Fruit fly (Drosophila melanogaster) whole organism, embryonic: ENCODE data around the gene MED14.

Source experiments
- Abd-B ChIP-seq: fragments of 200-800 bp; sonication (Bioruptor generic); optimal IDR thresholded peaks from 2 replicates; lab custom pipeline; 2018; ENCODE audit warnings: missing biosample characterization, mild to moderate bottlenecking, missing genetic modification characterization, moderate library complexity
- Atf-2 ChIP-seq: fragments of 200-800 bp; sonication (Bioruptor generic); optimal IDR thresholded peaks from 2 replicates; lab custom pipeline; 2016; ENCODE audit warnings: missing biosample characterization, missing genetic modification characterization
- B-H2 ChIP-seq: fragments of 200-800 bp; sonication (Bioruptor generic); optimal IDR thresholded peaks from 2 replicates; lab custom pipeline; 2018; ENCODE audit warnings: missing biosample characterization, mild to moderate bottlenecking, missing genetic modification characterization
- CG10147 ChIP-seq: fragments of 200-800 bp; sonication (Bioruptor generic); optimal IDR thresholded peaks from 2 replicates; lab custom pipeline; 2019; ENCODE audit warnings: missing biosample characterization, mild to moderate bottlenecking, missing genetic modification characterization, moderate library complexity
- CG10431 ChIP-seq: fragments of 200-800 bp; sonication (Bioruptor generic); optimal IDR thresholded peaks from 3 replicates; lab custom pipeline; 2018; ENCODE audit warnings: missing biosample characterization, mild to moderate bottlenecking, missing genetic modification characterization
- CG13624 ChIP-seq: fragments of 200-800 bp; sonication (Bioruptor generic); optimal IDR thresholded peaks from 2 replicates; lab custom pipeline; 2016; ENCODE audit warnings: missing biosample characterization, missing genetic modification characterization
- CG14014 ChIP-seq: fragments of 200-800 bp; sonication (Bioruptor generic); IDR thresholded peaks from 2 replicates; pipeline ENCODE4 v1.3.6; 2022; ENCODE audit warnings: missing biosample characterization, missing genetic modification characterization
- CG14965 ChIP-seq: fragments of 200-800 bp; sonication (Bioruptor generic); optimal IDR thresholded peaks from 2 replicates; lab custom pipeline; 2016; ENCODE audit warnings: missing biosample characterization, missing genetic modification characterization, borderline replicate concordance
- CG1602 ChIP-seq: fragments of 200-800 bp; sonication (Bioruptor generic); optimal IDR thresholded peaks from 3 replicates; lab custom pipeline; 2016; ENCODE audit warnings: missing biosample characterization, missing genetic modification characterization
- CG16813 ChIP-seq: fragments of 200-800 bp; sonication (Bioruptor generic); IDR thresholded peaks from 3 replicates; pipeline ENCODE4 v1.3.6; 2022; ENCODE audit warnings: missing biosample characterization, missing genetic modification characterization; ENCODE audit not compliant: partially characterized antibody
- CG2199 ChIP-seq: fragments of 200-800 bp; sonication (Bioruptor generic); IDR thresholded peaks from 3 replicates; pipeline ENCODE4 v1.3.6; 2022; ENCODE audit warnings: missing biosample characterization, missing genetic modification characterization
- CG30431 ChIP-seq: fragments of 200-800 bp; sonication (Bioruptor generic); optimal IDR thresholded peaks from 2 replicates; lab custom pipeline; 2017; ENCODE audit warnings: missing biosample characterization, missing genetic modification characterization
- CG31441 ChIP-seq: fragments of 200-800 bp; sonication (Bioruptor generic); IDR thresholded peaks from 2 replicates; pipeline ENCODE4 v1.3.6; 2022; ENCODE audit warnings: missing biosample characterization, missing genetic modification characterization
- CG3163 ChIP-seq: fragments of 200-800 bp; sonication (Bioruptor generic); optimal IDR thresholded peaks from 3 replicates; lab custom pipeline; 2016; ENCODE audit warnings: missing biosample characterization, missing genetic modification characterization
- CG33213 ChIP-seq: fragments of 200-800 bp; sonication (Bioruptor generic); optimal IDR thresholded peaks from 3 replicates; lab custom pipeline; 2016; ENCODE audit warnings: missing biosample characterization, missing genetic modification characterization
- CG4360 ChIP-seq: fragments of 200-800 bp; sonication (Bioruptor generic); IDR thresholded peaks from 2 replicates; pipeline ENCODE4 v1.3.6; 2022; ENCODE audit warnings: missing biosample characterization, missing genetic modification characterization
- CG4404 ChIP-seq: fragments of 200-800 bp; sonication (Bioruptor generic); IDR thresholded peaks from 2 replicates; pipeline ENCODE4 v1.3.6; 2022; ENCODE audit warnings: missing biosample characterization, missing genetic modification characterization
- CG4820 ChIP-seq: fragments of 200-800 bp; sonication (Bioruptor generic); optimal IDR thresholded peaks from 3 replicates; lab custom pipeline; 2016; ENCODE audit warnings: missing biosample characterization, missing genetic modification characterization
- CG6272 ChIP-seq: fragments of 200-800 bp; sonication (Bioruptor generic); IDR thresholded peaks from 2 replicates; pipeline ENCODE4 v1.3.6; 2022; ENCODE audit warnings: missing biosample characterization, missing genetic modification characterization
- CG6791 ChIP-seq: fragments of 200-800 bp; sonication (Bioruptor generic); IDR thresholded peaks from 3 replicates; pipeline ENCODE4 v1.3.6; 2022; ENCODE audit warnings: missing biosample characterization, missing genetic modification characterization; ENCODE audit not compliant: partially characterized antibody
- CG8924 ChIP-seq: fragments of 200-800 bp; optimal IDR thresholded peaks from 3 replicates; lab custom pipeline; 2019; ENCODE audit warnings: missing biosample characterization, mild to moderate bottlenecking, missing genetic modification characterization, moderate library complexity
- CG8944 ChIP-seq: fragments of 200-800 bp; sonication (Bioruptor generic); optimal IDR thresholded peaks from 3 replicates; lab custom pipeline; 2016; ENCODE audit warnings: missing biosample characterization, missing genetic modification characterization
- Dip2 ChIP-seq: fragments of 200-800 bp; sonication (Bioruptor generic); IDR thresholded peaks from 2 replicates; pipeline ENCODE4 v1.3.6; 2022; ENCODE audit warnings: missing biosample characterization, missing genetic modification characterization
- Eip74EF ChIP-seq, 2 experiments: fragments of 200-800 bp in 1 of 2; fragments of >200 bp in 1 of 2; sonication (Bioruptor generic) in 1 of 2; optimal IDR thresholded peaks; 2 replicates each; lab custom pipeline; 2017 to 2019; ENCODE audit warnings: missing biosample characterization in 2 of 2, missing genetic modification characterization in 2 of 2, mild to moderate bottlenecking in 1 of 2, moderate library complexity in 1 of 2
- Fer1 ChIP-seq: fragments of 200-800 bp; sonication (Bioruptor generic); optimal IDR thresholded peaks from 2 replicates; lab custom pipeline; 2017; ENCODE audit warnings: missing biosample characterization, mild to moderate bottlenecking, missing genetic modification characterization
- H2.0 ChIP-seq: fragments of 200-800 bp; sonication (Bioruptor generic); IDR thresholded peaks from 2 replicates; pipeline ENCODE4 v1.3.6; 2022; ENCODE audit warnings: missing biosample characterization, missing genetic modification characterization
- HmgD ChIP-seq: fragments of 200-800 bp; sonication (Bioruptor generic); optimal IDR thresholded peaks from 3 replicates; lab custom pipeline; 2016; ENCODE audit warnings: missing biosample characterization, missing genetic modification characterization
- HmgZ ChIP-seq: fragments of 200-800 bp; sonication (Bioruptor generic); optimal IDR thresholded peaks from 2 replicates; lab custom pipeline; 2018; ENCODE audit warnings: missing biosample characterization, mild to moderate bottlenecking, missing genetic modification characterization
- Lim3 ChIP-seq: fragments of 200-800 bp; sonication (Bioruptor generic); IDR thresholded peaks from 2 replicates; pipeline ENCODE4 v1.3.6; 2022; ENCODE audit warnings: missing biosample characterization, missing genetic modification characterization
- Myb ChIP-seq: fragments of 200-800 bp; sonication (Bioruptor generic); optimal IDR thresholded peaks from 2 replicates; lab custom pipeline; 2016; ENCODE audit warnings: missing biosample characterization, missing genetic modification characterization
- Nf-YA ChIP-seq: fragments of 200-800 bp; sonication (Bioruptor generic); IDR thresholded peaks from 2 replicates; pipeline ENCODE4 v1.3.6; 2022; ENCODE audit warnings: missing biosample characterization, missing genetic modification characterization
- NfI ChIP-seq: fragments of 200-800 bp; sonication (Bioruptor generic); optimal IDR thresholded peaks from 3 replicates; lab custom pipeline; 2018; ENCODE audit warnings: missing biosample characterization, mild to moderate bottlenecking, missing genetic modification characterization, moderate library complexity
- Oaz ChIP-seq: fragments of 200-800 bp; sonication (Bioruptor generic); IDR thresholded peaks from 2 replicates; pipeline ENCODE4 v1.3.6; 2022; ENCODE audit warnings: missing biosample characterization, missing genetic modification characterization
- Sox102F ChIP-seq: fragments of 200-800 bp; sonication (Bioruptor generic); optimal IDR thresholded peaks from 2 replicates; lab custom pipeline; 2018; ENCODE audit warnings: missing biosample characterization, mild to moderate bottlenecking, missing genetic modification characterization, moderate library complexity
- TFAM ChIP-seq: fragments of 200-800 bp; sonication (Bioruptor generic); optimal IDR thresholded peaks from 2 replicates; lab custom pipeline; 2017; ENCODE audit warnings: missing biosample characterization, missing genetic modification characterization, inconsistent platforms
- ab ChIP-seq: fragments of 200-800 bp; sonication (Bioruptor generic); optimal IDR thresholded peaks from 2 replicates; lab custom pipeline; 2016; ENCODE audit warnings: missing biosample characterization, missing genetic modification characterization
- br ChIP-seq: fragments of >200 bp; optimal IDR thresholded peaks from 2 replicates; lab custom pipeline; 2017
- dm ChIP-seq: fragments of 200-800 bp; sonication (Bioruptor generic); optimal IDR thresholded peaks from 3 replicates; lab custom pipeline; 2016; ENCODE audit warnings: missing biosample characterization, missing genetic modification characterization
- dysf ChIP-seq: fragments of 200-800 bp; sonication (Bioruptor generic); IDR thresholded peaks from 3 replicates; pipeline ENCODE4 v1.3.6; 2022; ENCODE audit warnings: missing biosample characterization, missing genetic modification characterization
- insv ChIP-seq, 2 experiments: fragments of 200-800 bp; sonication (Bioruptor generic); optimal IDR thresholded peaks; 3 replicates each; lab custom pipeline; 2016 to 2018; ENCODE audit warnings: missing biosample characterization in 2 of 2, missing genetic modification characterization in 2 of 2
- jing ChIP-seq: fragments of 200-800 bp; sonication (Bioruptor generic); optimal IDR thresholded peaks from 2 replicates; lab custom pipeline; 2018; ENCODE audit warnings: missing biosample characterization, mild to moderate bottlenecking, missing genetic modification characterization
- klu ChIP-seq: fragments of 200-800 bp; sonication (Bioruptor generic); IDR thresholded peaks from 2 replicates; pipeline ENCODE4 v1.3.6; 2022; ENCODE audit warnings: missing biosample characterization, missing genetic modification characterization
- lbe ChIP-seq: fragments of 200-800 bp; sonication (Bioruptor generic); optimal IDR thresholded peaks from 2 replicates; lab custom pipeline; 2016; ENCODE audit warnings: missing biosample characterization, mild to moderate bottlenecking, missing genetic modification characterization
- lola ChIP-seq, 3 experiments: fragments of >200 bp in 2 of 3; fragments of 200-800 bp in 1 of 3; sonication (Bioruptor generic) in 1 of 3; optimal IDR thresholded peaks; 2 replicates each; lab custom pipeline; 2017 to 2019; ENCODE audit warnings: missing biosample characterization in 3 of 3, missing genetic modification characterization in 3 of 3, mild to moderate bottlenecking in 1 of 3, moderate library complexity in 1 of 3
- luna ChIP-seq: fragments of 200-800 bp; sonication (Bioruptor generic); optimal IDR thresholded peaks from 2 replicates; lab custom pipeline; 2016; ENCODE audit warnings: missing biosample characterization, missing genetic modification characterization
- pho ChIP-seq: fragments of 200-800 bp; sonication (Bioruptor generic); optimal IDR thresholded peaks from 2 replicates; lab custom pipeline; 2016; ENCODE audit warnings: missing biosample characterization, missing genetic modification characterization
- pnt ChIP-seq: fragments of 200-800 bp; sonication (Bioruptor generic); optimal IDR thresholded peaks from 3 replicates; lab custom pipeline; 2016; ENCODE audit warnings: missing biosample characterization, missing genetic modification characterization
- shn ChIP-seq: fragments of 200-800 bp; sonication (Bioruptor generic); optimal IDR thresholded peaks from 3 replicates; lab custom pipeline; 2016; ENCODE audit warnings: missing biosample characterization, missing genetic modification characterization
- vnd ChIP-seq: fragments of 200-800 bp; sonication (Bioruptor generic); IDR thresholded peaks from 3 replicates; pipeline ENCODE4 v1.3.6; 2022; ENCODE audit warnings: missing biosample characterization, missing genetic modification characterization; ENCODE audit not compliant: partially characterized antibody

MED14 gene

DNA sequence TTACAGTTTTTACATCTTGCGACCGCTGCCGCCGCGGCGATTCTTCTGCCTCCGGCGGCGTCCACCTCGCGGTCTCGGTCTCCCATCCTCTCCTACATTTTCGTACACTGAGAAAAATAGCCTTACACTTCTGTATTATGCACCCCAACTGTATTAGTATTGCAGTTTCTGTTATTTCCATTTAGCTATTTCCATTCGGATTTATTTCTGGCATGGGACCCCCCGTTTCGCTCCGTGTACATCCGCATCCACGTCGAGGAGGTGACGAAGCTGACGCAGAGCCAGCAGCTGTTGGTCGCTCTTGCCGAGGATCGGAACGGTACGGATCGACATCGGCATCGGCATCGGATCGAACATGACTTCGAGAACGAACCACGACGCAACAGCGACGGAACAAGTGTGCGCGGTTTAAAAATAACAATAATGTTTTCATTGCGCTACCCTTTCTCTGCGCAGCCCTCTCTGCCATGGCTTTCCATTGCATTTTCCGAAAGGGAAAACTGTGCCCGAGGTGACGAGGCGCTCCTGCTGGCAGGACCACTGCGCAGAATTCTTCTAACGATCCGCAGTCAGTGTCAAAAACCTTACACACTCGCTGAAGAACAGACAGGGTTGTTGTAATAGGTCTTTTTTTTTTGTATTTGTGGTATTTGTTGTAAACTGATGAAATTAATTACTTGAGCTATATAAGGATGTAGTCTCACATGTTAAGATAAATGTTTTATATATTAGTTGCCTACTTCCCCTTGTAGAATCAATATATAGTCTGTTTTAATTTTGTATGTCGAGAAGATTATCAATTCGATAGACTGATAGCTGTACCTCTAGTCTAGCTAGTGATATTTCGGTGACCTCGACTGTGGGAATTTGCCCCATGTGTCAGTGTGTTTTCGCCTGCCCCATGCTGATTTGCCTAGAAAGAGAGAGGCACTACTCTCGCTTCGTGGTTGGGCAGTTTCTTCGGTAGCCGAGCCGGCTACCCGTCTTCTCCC lies 3.5 kb upstream of the MED14 start (continued):
- TF ChIP-seq br (lab: Kevin White, UChicago) = no peak
- peak; percentile 87 for TF ChIP-seq CG4820 (GFP tag; lab: Kevin White, UChicago)
- TF ChIP-seq shn = peak; percentile 91
- TF ChIP-seq TFAM (GFP tag; lab: Kevin White, UChicago) = peak; percentile 17
- peak; percentile 15 for TF ChIP-seq luna (GFP tag; lab: Kevin White, UChicago)
- TF ChIP-seq dm (GFP tag; lab: Kevin White, UChicago) = peak; percentile 84
- TF ChIP-seq CG3163 (GFP tag; lab: Kevin White, UChicago) = peak; percentile 70
- peak; percentile 92 for TF ChIP-seq CG8924 (tag; lab: Kevin White, UChicago)
- peak; percentile 83 for TF ChIP-seq Fer1 (GFP tag; lab: Kevin White, UChicago)
- TF ChIP-seq Myb = peak; percentile 82
- peak; percentile 31 to 40 for TF ChIP-seq insv (GFP tag; optimal IDR thresholded peaks at IDR 0.05; lab: Kevin White, UChicago)
- no peak for TF ChIP-seq CG16813 (GFP tag; lab: Robert Waterston, UW)
- TF ChIP-seq CG30431 = peak; percentile 89
- peak; percentile 83 for TF ChIP-seq CG6272
- peak; percentile 94 for TF ChIP-seq dysf (GFP tag; lab: Robert Waterston, UW)
- peak; percentile 87 for TF ChIP-seq B-H2 (GFP tag; lab: Kevin White, UChicago)
- peak; percentile 87 for TF ChIP-seq HmgD (GFP tag; lab: Kevin White, UChicago)
- peak; percentile 80; the same call in 2 of the 3 replicates for TF ChIP-seq CG2199 (GFP tag; lab: Robert Waterston, UW)
- TF ChIP-seq CG6791 (GFP tag; lab: Robert Waterston, UW) = no peak
- no peak for TF ChIP-seq vnd (GFP tag; lab: Robert Waterston, UW)
- TF ChIP-seq CG4360 (GFP tag; lab: Robert Waterston, UW) = peak; percentile 62
- TF ChIP-seq Dip2 (GFP tag; lab: Robert Waterston, UW) = no peak
- peak; percentile 88 for TF ChIP-seq HmgZ
- TF ChIP-seq CG10431 (GFP tag; lab: Kevin White, UChicago) = peak; percentile 74
- TF ChIP-seq CG4404 (GFP tag; lab: Robert Waterston, UW) = peak; percentile 90
- peak; percentile 73 for TF ChIP-seq klu (GFP tag; lab: Robert Waterston, UW)
- peak; percentile 75 for TF ChIP-seq Nf-YA (GFP tag; lab: Robert Waterston, UW)
- TF ChIP-seq CG10147 (GFP tag; lab: Kevin White, UChicago) = peak; percentile 78
- peak; percentile 48 for TF ChIP-seq CG14965 (GFP tag; lab: Kevin White, UChicago)
- peak; percentile 78 for TF ChIP-seq jing (GFP tag; lab: Kevin White, UChicago)
- TF ChIP-seq Oaz = peak; percentile 75
- TF ChIP-seq CG31441 = peak; percentile 82
- TF ChIP-seq Lim3 (GFP tag; lab: Robert Waterston, UW) = peak; percentile 23; the same call in 1 of the 2 replicates
- peak; percentile 87 for TF ChIP-seq CG33213 (GFP tag; lab: Kevin White, UChicago)
- TF ChIP-seq Abd-B (GFP tag; lab: Kevin White, UChicago) = peak; percentile 72
- TF ChIP-seq NfI (GFP tag; lab: Kevin White, UChicago) = peak; percentile 88
- TF ChIP-seq H2.0 = peak; percentile 92
- peak; percentile 86 for TF ChIP-seq CG1602 (GFP tag; lab: Kevin White, UChicago)
- peak in 1 of 3 experiments; percentile 80 for TF ChIP-seq lola (GFP tag; optimal IDR thresholded peaks at IDR 0.05; lab: Kevin White, UChicago)
- TF ChIP-seq lbe (GFP tag; lab: Kevin White, UChicago) = no peak
- peak in 1 of 2 experiments; percentile 47 for TF ChIP-seq Eip74EF (GFP tag; optimal IDR thresholded peaks at IDR 0.05; lab: Kevin White, UChicago)
- TF ChIP-seq pho (GFP tag; lab: Kevin White, UChicago) = peak; percentile 87
- peak; percentile 86 for TF ChIP-seq Sox102F (GFP tag; lab: Kevin White, UChicago)
- TF ChIP-seq ab = peak; percentile 52
- TF ChIP-seq Atf-2 = peak; percentile 87
- peak; percentile 93 for TF ChIP-seq CG13624 (GFP tag; lab: Kevin White, UChicago)
- peak; percentile 92 for TF ChIP-seq pnt (GFP tag; lab: Kevin White, UChicago)
- TF ChIP-seq CG8944 (GFP tag; lab: Kevin White, UChicago) = peak; percentile 92
- TF ChIP-seq CG14014 = peak; percentile 93
